Worm (Caenorhabditis elegans): ENCODE data around the gene W03F9.1.

The W03F9.1 gene

DNA sequence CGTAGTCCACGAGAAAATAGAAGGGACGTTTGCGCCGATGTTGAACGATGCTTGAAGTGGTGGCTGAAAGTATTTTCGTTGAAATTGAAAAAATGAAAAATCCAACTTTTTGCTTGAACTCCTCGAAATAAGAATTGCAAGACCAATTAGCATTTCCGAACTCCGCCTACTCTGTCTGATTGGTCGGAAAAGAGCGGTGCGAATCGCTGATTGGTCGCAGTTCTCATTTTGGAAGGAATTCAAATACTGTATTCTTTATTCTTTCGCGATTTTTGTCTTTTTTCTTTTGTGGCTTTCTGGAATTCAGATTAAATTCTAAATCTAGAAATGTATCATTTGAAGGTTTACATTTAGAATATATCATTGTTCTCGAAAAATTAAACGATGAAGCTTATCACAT lies 48.0 kb upstream of the W03F9.1 start:
- TF ChIP-seq lin-39 (tag; optimal IDR thresholded peaks at IDR 0.05) (no peak), aha-1 (tag) (peak; percentile 12)

DNA sequence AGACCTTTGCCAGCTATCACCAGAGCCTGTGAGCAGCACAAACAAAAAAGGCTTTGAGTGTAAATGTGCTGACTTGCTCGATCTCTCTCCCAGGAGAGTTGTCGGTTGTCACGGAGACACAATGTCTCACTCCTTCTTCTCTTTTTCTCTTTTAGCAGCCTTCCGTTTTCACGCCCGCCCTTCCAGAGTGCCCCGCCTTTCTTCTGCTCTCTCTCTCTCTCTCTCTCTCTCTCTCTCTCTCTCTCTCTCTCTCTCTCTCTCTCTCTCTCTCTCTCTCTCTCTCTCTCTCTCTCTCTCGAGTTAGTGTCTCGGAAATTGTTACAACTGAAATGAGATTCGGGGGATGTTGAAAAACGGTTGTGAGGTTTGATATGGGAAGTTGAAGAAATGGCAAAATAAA lies 46.9 kb upstream of the W03F9.1 start:
- TF ChIP-seq set-16 (GFP tag; IDR thresholded peaks at IDR 0.05) = peak; percentile 77
- TF ChIP-seq saeg-2 (GFP tag; IDR thresholded peaks at IDR 0.05) = no peak
- no peak for TF ChIP-seq zag-1 (tag; optimal IDR thresholded peaks at IDR 0.05)
- no peak for TF ChIP-seq ceh-20 (GFP tag; IDR thresholded peaks at IDR 0.05)
- TF ChIP-seq lir-3 (tag; optimal IDR thresholded peaks at IDR 0.05) = no peak
- TF ChIP-seq daf-8 (GFP tag; IDR thresholded peaks at IDR 0.05) = no peak
- no peak for TF ChIP-seq ama-1 (optimal IDR thresholded peaks at IDR 0.05)

DNA sequence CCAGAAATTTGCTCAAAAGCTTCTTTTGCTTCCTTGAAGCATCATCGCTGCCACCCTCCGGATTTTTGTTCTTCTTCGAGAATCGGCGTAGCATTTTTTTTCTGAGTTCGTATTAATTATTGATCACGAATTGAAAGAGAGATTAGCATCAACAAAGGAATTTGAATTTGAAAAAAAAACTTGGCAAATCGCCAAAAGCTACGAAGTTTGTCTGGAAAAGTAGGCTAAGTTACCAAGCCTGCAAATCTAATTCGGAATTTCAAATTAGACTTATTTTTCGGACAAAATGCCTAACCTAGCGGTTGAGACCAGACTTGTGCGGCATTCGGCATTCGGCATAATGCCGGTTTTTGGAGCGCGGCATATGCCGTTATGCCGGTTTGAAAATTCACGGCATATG lies 45.6 kb upstream of the W03F9.1 start, which contains the start of gene cfap-36:
cfap-36 (minus strand) TSS at position 101 of the 400 bp plus-strand sequence.
- TF ChIP-seq sdz-12 (GFP tag; optimal IDR thresholded peaks at IDR 0.05) (no peak), nhr-28 (tag; optimal IDR thresholded peaks at IDR 0.05) (no peak), ceh-62 (tag; optimal IDR thresholded peaks at IDR 0.05) (no peak), aly-2 (tag; optimal IDR thresholded peaks at IDR 0.05) (no peak), ama-1 (optimal IDR thresholded peaks at IDR 0.05) (no peak), nhr-48 (tag; optimal IDR thresholded peaks at IDR 0.05) (no peak), Y75B8A.6 (GFP tag; IDR thresholded peaks at IDR 0.05) (no peak), lin-13 (GFP tag; optimal IDR thresholded peaks at IDR 0.05) (no peak), dmd-6 (GFP tag; IDR thresholded peaks at IDR 0.05) (no peak), mep-1 (tag; optimal IDR thresholded peaks at IDR 0.05) (no peak), D1046.2 (GFP tag; IDR thresholded peaks at IDR 0.05) (no peak), nhr-76 (tag; optimal IDR thresholded peaks at IDR 0.05) (no peak)

DNA sequence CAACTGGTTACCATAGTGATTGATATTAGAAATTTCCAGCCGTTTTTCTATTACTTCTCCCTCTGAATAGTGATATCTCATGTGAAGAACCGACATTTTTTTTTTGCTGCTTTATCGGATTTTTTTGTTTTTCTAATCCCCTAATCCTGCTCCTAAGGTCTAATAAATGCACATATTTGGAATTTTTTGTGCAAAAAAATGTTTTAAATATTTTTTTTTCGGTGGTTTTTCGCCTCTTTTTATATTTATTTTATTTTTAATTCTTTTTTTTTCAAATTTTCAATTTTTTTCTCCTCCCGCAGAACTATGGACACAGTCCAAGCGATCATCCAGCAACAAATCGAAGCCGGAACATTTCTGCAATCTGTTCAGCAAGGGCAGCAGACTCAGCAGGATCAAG lies 40.2 kb upstream of the W03F9.1 start, which contains the start of gene Y108G3AL.2:
Y108G3AL.2 (plus strand) TSS at position 301 of the 400 bp plus-strand sequence.
- TF ChIP-seq nhr-76 (tag; optimal IDR thresholded peaks at IDR 0.05) (no peak), fkh-10 (GFP tag; optimal IDR thresholded peaks at IDR 0.05) (no peak), F44E2.7 (GFP tag; IDR thresholded peaks at IDR 0.05) (no peak), dmd-8 (GFP tag; IDR thresholded peaks at IDR 0.05) (no peak), nhr-10 (tag; optimal IDR thresholded peaks at IDR 0.05) (no peak), madf-5 (GFP tag; IDR thresholded peaks at IDR 0.05) (no peak), hmg-1.1 (GFP tag; IDR thresholded peaks at IDR 0.05) (no peak), dpl-1 (GFP tag; optimal IDR thresholded peaks at IDR 0.05) (no peak), nhr-25 (tag; optimal IDR thresholded peaks at IDR 0.05; ENCODE audit: borderline replicate concordance, insufficient read depth) (no peak), nhr-11 (tag; optimal IDR thresholded peaks at IDR 0.05) (no peak)

DNA sequence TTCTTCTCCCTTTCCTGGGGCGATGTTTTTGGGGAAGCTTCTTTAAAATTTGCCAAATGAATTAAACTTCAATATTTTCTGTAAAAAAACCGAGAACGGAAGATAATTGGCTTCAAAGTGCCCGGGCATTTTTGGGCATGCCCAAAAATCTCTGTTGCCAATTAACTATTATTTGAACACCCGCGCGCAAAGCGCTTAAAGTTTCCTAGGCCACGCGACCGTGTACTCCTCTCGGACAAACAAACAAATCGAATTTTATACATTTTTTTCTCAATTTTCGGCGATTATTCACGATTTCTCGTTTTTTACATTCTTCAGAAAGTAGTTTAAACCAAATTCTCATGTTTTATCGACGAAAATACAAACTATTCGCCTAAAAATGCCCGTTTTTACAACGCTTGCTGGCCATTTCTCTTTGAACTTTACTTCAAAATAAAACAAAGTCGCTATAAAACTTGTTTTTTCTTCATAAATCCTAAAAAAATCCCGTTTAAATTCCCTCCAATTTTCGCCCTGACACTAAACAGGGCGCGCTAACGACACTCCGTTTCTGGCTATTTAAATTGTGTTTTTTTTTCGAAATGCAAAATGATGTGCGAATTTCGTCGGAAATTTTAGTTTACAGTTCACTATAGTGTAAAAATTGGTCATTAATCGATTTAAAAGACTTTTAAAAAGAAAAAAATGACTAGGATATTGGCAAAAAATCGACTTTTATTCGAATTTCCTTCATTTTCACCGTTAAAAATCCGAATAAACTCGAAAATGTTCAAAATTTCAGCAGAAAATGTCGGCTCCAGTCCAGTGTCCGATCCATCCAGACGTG lies 29.7 kb upstream of the W03F9.1 start, which contains the start of gene ttb-1:
ttb-1 (plus strand) TSS at position 776 of the 826 bp plus-strand sequence.
- no peak for TF ChIP-seq daf-16 (GFP tag; optimal IDR thresholded peaks at IDR 0.05)
- TF ChIP-seq daf-16 (tag; optimal IDR thresholded peaks at IDR 0.05) = peak; percentile 2
- TF ChIP-seq mes-2 (tag; optimal IDR thresholded peaks at IDR 0.05; ENCODE audit: poor library complexity, severe bottlenecking) = peak; percentile 89
- TF ChIP-seq T20F7.1 (GFP tag; optimal IDR thresholded peaks at IDR 0.05) = peak; percentile 98
- TF ChIP-seq unc-130 (GFP tag; optimal IDR thresholded peaks at IDR 0.05) = peak; percentile 27
- no peak for TF ChIP-seq fos-1 (tag; optimal IDR thresholded peaks at IDR 0.05)
- peak; percentile 4 for TF ChIP-seq rbr-2 (tag; optimal IDR thresholded peaks at IDR 0.05)
- no peak for TF ChIP-seq ceh-62 (tag; optimal IDR thresholded peaks at IDR 0.05)
- peak; percentile 76 for TF ChIP-seq aha-1 (tag)
- TF ChIP-seq hmg-1.1 (GFP tag; IDR thresholded peaks at IDR 0.05) = 0 out of 2 replicates have a peak, but pooled peaks have one; percentile 12
- 0 out of 2 replicates have a peak, but pooled peaks have one; percentile 7 for TF ChIP-seq madf-9 (GFP tag; conservative IDR thresholded peaks at IDR 0.05)
- TF ChIP-seq dpl-1 (GFP tag; optimal IDR thresholded peaks at IDR 0.05) = peak; percentile 91
- TF ChIP-seq mxl-3 (GFP tag; optimal IDR thresholded peaks at IDR 0.05) = no peak
